Worm (Caenorhabditis elegans) whole organism, L1 larva: ENCODE results near the gene F58B4.5.

ENCODE experiments used
- C04F5.9 ChIP-seq: sonication (generic microtip); optimal IDR thresholded peaks from 2 replicates; lab custom pipeline; 2016; ENCODE audit warnings: missing genetic modification characterization, missing compliant biosample characterization
- C16A3.4 ChIP-seq: fragments of 150-350 bp; optimal IDR thresholded peaks from 2 replicates; lab custom pipeline; 2014; ENCODE audit warnings: missing biosample characterization, missing genetic modification characterization
- C34B4.2 ChIP-seq: sonication (generic microtip); optimal IDR thresholded peaks from 2 replicates; lab custom pipeline; 2017; ENCODE audit warnings: mild to moderate bottlenecking, missing genetic modification characterization, missing compliant biosample characterization
- blmp-1 ChIP-seq: fragments of 150-350 bp; optimal IDR thresholded peaks from 2 replicates; lab custom pipeline; 2014; ENCODE audit warnings: missing biosample characterization, missing genetic modification characterization
- ceh-63 ChIP-seq: fragments of 200-800 bp; sonication (Bioruptor generic); optimal IDR thresholded peaks from 2 replicates; lab custom pipeline; 2018; ENCODE audit warnings: mild to moderate bottlenecking, missing genetic modification characterization, missing compliant biosample characterization
- ceh-8 ChIP-seq: fragments of 200-800 bp; sonication (Bioruptor generic); optimal IDR thresholded peaks from 2 replicates; lab custom pipeline; 2018; ENCODE audit warnings: mild to moderate bottlenecking, missing genetic modification characterization, moderate library complexity, missing compliant biosample characterization
- ceh-82 ChIP-seq, 3 experiments: fragments of 150-350 bp in 1 of 3; sonication (generic microtip) in 2 of 3; optimal IDR thresholded peaks; 2 replicates each; lab custom pipeline; 2014 to 2017; ENCODE audit warnings: missing biosample characterization in 3 of 3, missing genetic modification characterization in 3 of 3
- ceh-88 ChIP-seq: fragments of 200-800 bp; sonication (Bioruptor generic); IDR thresholded peaks from 2 replicates; pipeline ENCODE4 v1.3.6; 2022; ENCODE audit warnings: missing genetic modification characterization, missing compliant biosample characterization
- dpl-1 ChIP-seq, 3 experiments: fragments of 150-350 bp in 2 of 3; sonication (generic microtip) in 1 of 3; optimal IDR thresholded peaks; 2 replicates each; lab custom pipeline; 2014 to 2017; ENCODE audit warnings: missing biosample characterization in 3 of 3, missing genetic modification characterization in 3 of 3, missing genetic modification reagents in 3 of 3
- efl-1 ChIP-seq, 4 experiments: fragments of 150-350 bp; optimal IDR thresholded peaks in 3 of 4; peaks in 1 of 4; 1 replicate in 1 of 4; 2 replicates in 3 of 4; lab custom pipeline; 2014; ENCODE audit warnings: missing biosample characterization in 2 of 4, missing genetic modification characterization in 2 of 4, missing genetic modification reagents in 2 of 4
- egl-27 ChIP-seq, 2 experiments: fragments of 150-350 bp in 1 of 2; sonication (generic microtip); optimal IDR thresholded peaks; 3 replicates each; lab custom pipeline; 2017 to 2018; ENCODE audit warnings: missing biosample characterization in 2 of 2, missing genetic modification characterization in 2 of 2, missing genetic modification reagents in 2 of 2
- elt-3 ChIP-seq, 6 experiments: fragments of 150-350 bp in 1 of 6; sonication (generic microtip); optimal IDR thresholded peaks; 2 replicates each; lab custom pipeline; 2017 to 2018; ENCODE audit warnings: missing biosample characterization in 6 of 6, missing genetic modification characterization in 6 of 6, inconsistent platforms in 1 of 6
- ets-5 ChIP-seq: fragments of 200-800 bp; sonication (Bioruptor generic); IDR thresholded peaks from 2 replicates; pipeline ENCODE4 v1.3.6; 2022; ENCODE audit warnings: missing genetic modification characterization, missing compliant biosample characterization
- fkh-10 ChIP-seq: sonication (generic microtip); optimal IDR thresholded peaks from 2 replicates; lab custom pipeline; 2017; ENCODE audit warnings: missing biosample characterization, missing genetic modification reagents, missing genetic modification characterization
- fkh-4 ChIP-seq: sonication (generic microtip); optimal IDR thresholded peaks from 2 replicates; lab custom pipeline; 2016; ENCODE audit warnings: missing compliant biosample characterization, missing genetic modification characterization, borderline replicate concordance
- fkh-8 ChIP-seq: sonication (generic microtip); optimal IDR thresholded peaks from 2 replicates; lab custom pipeline; 2016; ENCODE audit warnings: mild to moderate bottlenecking, missing genetic modification characterization, missing compliant biosample characterization
- hlh-17 ChIP-seq: fragments of 200-800 bp; sonication (Bioruptor generic); optimal IDR thresholded peaks from 2 replicates; lab custom pipeline; 2018; ENCODE audit warnings: missing genetic modification characterization, mild to moderate bottlenecking, missing compliant biosample characterization, moderate library complexity, borderline replicate concordance
- hlh-4 ChIP-seq: sonication (generic microtip); optimal IDR thresholded peaks from 2 replicates; lab custom pipeline; 2016; ENCODE audit warnings: mild to moderate bottlenecking, missing genetic modification characterization, missing compliant biosample characterization
- hpl-2 ChIP-seq: fragments of 150-350 bp; optimal IDR thresholded peaks from 2 replicates; lab custom pipeline; 2014; ENCODE audit warnings: missing biosample characterization, missing genetic modification reagents, missing genetic modification characterization
- irx-1 ChIP-seq: sonication (generic microtip); optimal IDR thresholded peaks from 2 replicates; lab custom pipeline; 2016; ENCODE audit warnings: missing genetic modification characterization, missing compliant biosample characterization
- isw-1 ChIP-seq: fragments of 200-800 bp; sonication (Bioruptor generic); IDR thresholded peaks from 2 replicates; pipeline ENCODE4 v1.3.6; 2022; ENCODE audit warnings: missing genetic modification characterization, missing compliant biosample characterization
- jun-1 ChIP-seq: fragments of 150-350 bp; optimal IDR thresholded peaks from 2 replicates; lab custom pipeline; 2014; ENCODE audit warnings: missing biosample characterization, missing genetic modification reagents, missing genetic modification characterization
- lin-14 ChIP-seq: fragments of 200-800 bp; sonication (Bioruptor generic); optimal IDR thresholded peaks from 2 replicates; lab custom pipeline; 2018; ENCODE audit warnings: mild to moderate bottlenecking, missing genetic modification characterization, moderate library complexity, missing compliant biosample characterization
- lin-35 ChIP-seq, 2 experiments: fragments of 150-350 bp; optimal IDR thresholded peaks; 2 replicates each; lab custom pipeline; 2014; ENCODE audit warnings: missing biosample characterization in 2 of 2, missing genetic modification characterization in 2 of 2, missing genetic modification reagents in 2 of 2
- lir-3 ChIP-seq: sonication (generic microtip); optimal IDR thresholded peaks from 2 replicates; lab custom pipeline; 2016; ENCODE audit warnings: mild to moderate bottlenecking, missing genetic modification characterization, moderate library complexity, missing compliant biosample characterization; ENCODE audit not compliant: poor library complexity
- lsy-2 ChIP-seq, 2 experiments: fragments of 150-350 bp; optimal IDR thresholded peaks; 2 replicates each; lab custom pipeline; 2014; ENCODE audit warnings: missing biosample characterization in 2 of 2, missing genetic modification characterization in 2 of 2
- mab-9 ChIP-seq: fragments of 200-800 bp; sonication (Bioruptor generic); IDR thresholded peaks from 2 replicates; pipeline ENCODE4 v1.3.6; 2022; ENCODE audit warnings: missing genetic modification reagents, missing genetic modification characterization, missing compliant biosample characterization
- mdl-1 ChIP-seq, 2 experiments: fragments of 150-350 bp; optimal IDR thresholded peaks; 2 replicates each; lab custom pipeline; 2014 to 2017; ENCODE audit warnings: missing biosample characterization in 2 of 2, missing genetic modification characterization in 2 of 2, inconsistent platforms in 1 of 2
- nhr-12 ChIP-seq: sonication (generic microtip); optimal IDR thresholded peaks from 2 replicates; lab custom pipeline; 2017; ENCODE audit warnings: missing biosample characterization, missing genetic modification characterization
- nhr-19 ChIP-seq: fragments of 200-800 bp; sonication (Bioruptor generic); conservative IDR thresholded peaks from 2 replicates; pipeline ENCODE4 v1.3.6; 2022; ENCODE audit warnings: missing genetic modification characterization, missing compliant biosample characterization
- nhr-20 ChIP-seq: sonication (generic microtip); optimal IDR thresholded peaks from 2 replicates; lab custom pipeline; 2016; ENCODE audit warnings: mild to moderate bottlenecking, missing genetic modification characterization, missing compliant biosample characterization
- nhr-237 ChIP-seq: fragments of 150-350 bp; optimal IDR thresholded peaks from 2 replicates; lab custom pipeline; 2014; ENCODE audit warnings: missing biosample characterization, missing genetic modification characterization
- nhr-47 ChIP-seq: sonication (generic microtip); optimal IDR thresholded peaks from 2 replicates; lab custom pipeline; 2016; ENCODE audit warnings: mild to moderate bottlenecking, missing genetic modification characterization, moderate library complexity, missing compliant biosample characterization
- nhr-71 ChIP-seq: sonication (generic microtip); optimal IDR thresholded peaks from 2 replicates; lab custom pipeline; 2016; ENCODE audit warnings: mild to moderate bottlenecking, missing genetic modification characterization, moderate library complexity, missing compliant biosample characterization
- nhr-76 ChIP-seq: sonication (generic microtip); optimal IDR thresholded peaks from 2 replicates; lab custom pipeline; 2017; ENCODE audit warnings: missing biosample characterization, missing genetic modification characterization
- nhr-77 ChIP-seq: fragments of 150-350 bp; optimal IDR thresholded peaks from 2 replicates; lab custom pipeline; 2014; ENCODE audit warnings: missing biosample characterization, missing genetic modification characterization
- nhr-84 ChIP-seq: sonication (generic microtip); optimal IDR thresholded peaks from 2 replicates; lab custom pipeline; 2017; ENCODE audit warnings: missing biosample characterization, missing genetic modification characterization
- nhr-85 ChIP-seq: sonication (generic microtip); peaks from one replicate; lab custom pipeline; 2016; ENCODE audit warnings: missing genetic modification characterization, inconsistent platforms, missing compliant biosample characterization
- pag-3 ChIP-seq: sonication (generic microtip); optimal IDR thresholded peaks from 2 replicates; lab custom pipeline; 2017; ENCODE audit warnings: missing genetic modification characterization, mild to moderate bottlenecking, missing compliant biosample characterization, antibody characterized with exemption, borderline replicate concordance; ENCODE audit not compliant: insufficient read depth
- pax-3 ChIP-seq: fragments of 200-800 bp; sonication (Bioruptor generic); optimal IDR thresholded peaks from 2 replicates; lab custom pipeline; 2018; ENCODE audit warnings: mild to moderate bottlenecking, missing genetic modification characterization, moderate library complexity, missing compliant biosample characterization
- skn-1 ChIP-seq: fragments of 150-350 bp; optimal IDR thresholded peaks from 2 replicates; lab custom pipeline; 2014; ENCODE audit warnings: missing biosample characterization, missing genetic modification characterization
- snu-23 ChIP-seq: sonication (generic microtip); optimal IDR thresholded peaks from 2 replicates; lab custom pipeline; 2016; ENCODE audit warnings: missing genetic modification characterization, missing compliant biosample characterization
- swsn-7 ChIP-seq: sonication (generic microtip); optimal IDR thresholded peaks from 2 replicates; lab custom pipeline; 2016; ENCODE audit warnings: missing genetic modification characterization, missing compliant biosample characterization
- tbx-2 ChIP-seq: sonication (generic microtip); optimal IDR thresholded peaks from 2 replicates; lab custom pipeline; 2016; ENCODE audit warnings: missing genetic modification characterization, missing compliant biosample characterization
- unc-130 ChIP-seq: fragments of 150-350 bp; optimal IDR thresholded peaks from 2 replicates; lab custom pipeline; 2017; ENCODE audit warnings: missing biosample characterization, missing genetic modification characterization, inconsistent platforms
- unc-30 ChIP-seq: sonication (generic microtip); optimal IDR thresholded peaks from 2 replicates; lab custom pipeline; 2017; ENCODE audit warnings: missing biosample characterization, missing genetic modification characterization
- unc-62 ChIP-seq: fragments of 150-350 bp; optimal IDR thresholded peaks from 2 replicates; lab custom pipeline; 2014; ENCODE audit warnings: missing biosample characterization, missing genetic modification reagents, missing genetic modification characterization
- unc-86 ChIP-seq: sonication (generic microtip); optimal IDR thresholded peaks from 2 replicates; lab custom pipeline; 2016; ENCODE audit warnings: missing genetic modification characterization, missing compliant biosample characterization
- zag-1 ChIP-seq: fragments of 150-350 bp; optimal IDR thresholded peaks from 2 replicates; lab custom pipeline; 2014; ENCODE audit warnings: missing biosample characterization, missing genetic modification characterization
- zip-4 ChIP-seq: fragments of 200-800 bp; sonication (Bioruptor generic); optimal IDR thresholded peaks from 2 replicates; lab custom pipeline; 2018; ENCODE audit warnings: mild to moderate bottlenecking, missing genetic modification characterization, moderate library complexity, missing compliant biosample characterization
- ztf-4 ChIP-seq: fragments of 150-350 bp; optimal IDR thresholded peaks from 2 replicates; lab custom pipeline; 2014; ENCODE audit warnings: missing biosample characterization, missing genetic modification characterization

The F58B4.5 gene

ce11 chrV:10961448-10961870 is 29.0 kb downstream of the F58B4.5 start:
- TF ChIP-seq elt-3 (tag; optimal IDR thresholded peaks at IDR 0.05; lab: Kevin White, UChicago) (no peak), mdl-1 (tag; optimal IDR thresholded peaks at IDR 0.05; lab: Kevin White, UChicago) (peak in 1 of 2 experiments; percentile 53), nhr-237 (no peak), hpl-2 (GFP tag; lab: Kevin White, UChicago) (no peak), unc-30 (tag; lab: Kevin White, UChicago) (no peak), pax-3 (tag; lab: Kevin White, UChicago) (no peak), zag-1 (tag; lab: Kevin White, UChicago) (no peak), unc-130 (no peak), fkh-8 (tag; lab: Kevin White, UChicago) (peak; percentile 69), blmp-1 (tag; lab: Kevin White, UChicago) (peak; percentile 73), nhr-12 (tag; lab: Kevin White, UChicago) (no peak), C16A3.4 (tag; lab: Kevin White, UChicago) (peak; percentile 50), ceh-63 (GFP tag; lab: Kevin White, UChicago) (no peak), dpl-1 (GFP tag; optimal IDR thresholded peaks at IDR 0.05; lab: Kevin White, UChicago) (peak in 2 of 3 experiments; percentile 23 to 42), hlh-17 (GFP tag; lab: Kevin White, UChicago) (no peak), fkh-10 (GFP tag; lab: Kevin White, UChicago) (peak; percentile 63), jun-1 (peak; percentile 15), isw-1 (peak; percentile 44), unc-62 (no peak), nhr-77 (peak; percentile 48), C34B4.2 (tag; lab: Kevin White, UChicago) (no peak), nhr-76 (tag; lab: Kevin White, UChicago) (no peak), unc-86 (tag; lab: Kevin White, UChicago) (peak; percentile 78), lin-35 (GFP tag; optimal IDR thresholded peaks at IDR 0.05; lab: Kevin White, UChicago) (peak; percentile 62 to 64), ets-5 (GFP tag; lab: Robert Waterston, UW) (no peak), nhr-84 (tag; lab: Kevin White, UChicago) (no peak), fkh-4 (tag; lab: Kevin White, UChicago) (peak; percentile 68), snu-23 (GFP tag; lab: Kevin White, UChicago) (peak; percentile 85), pag-3 (tag; lab: Kevin White, UChicago) (peak; percentile 5), ceh-8 (GFP tag; lab: Kevin White, UChicago) (peak; percentile 74), nhr-47 (peak; percentile 73), swsn-7 (tag; lab: Kevin White, UChicago) (peak; percentile 77), nhr-85 (tag; lab: Kevin White, UChicago) (peak; percentile 70), ceh-88 (no peak), ztf-4 (tag; lab: Kevin White, UChicago) (peak; percentile 61), zip-4 (GFP tag; lab: Kevin White, UChicago) (peak; percentile 18), skn-1 (tag; lab: Kevin White, UChicago) (peak; percentile 37), irx-1 (tag; lab: Kevin White, UChicago) (peak; percentile 72), C04F5.9 (tag; lab: Kevin White, UChicago) (no peak), hlh-4 (tag; lab: Kevin White, UChicago) (no peak), nhr-20 (tag; lab: Kevin White, UChicago) (peak; percentile 69), nhr-71 (tag; lab: Kevin White, UChicago) (peak; percentile 92), lsy-2 (tag; optimal IDR thresholded peaks at IDR 0.05; lab: Kevin White, UChicago) (peak; percentile 46 to 61), lin-14 (GFP tag; lab: Kevin White, UChicago) (peak; percentile 96), egl-27 (tag; optimal IDR thresholded peaks at IDR 0.05; lab: Kevin White, UChicago) (peak in 1 of 2 experiments; percentile 44), nhr-19 (GFP tag; lab: Robert Waterston, UW) (peak; percentile 99), efl-1 (optimal IDR thresholded peaks at IDR 0.05; lab: Kevin White, UChicago) (peak; percentile 26 to 49), efl-1 (GFP tag; optimal IDR thresholded peaks at IDR 0.05 in 1 of 2; lab: Kevin White, UChicago) (peak; percentile 22 to 94), lir-3 (tag; lab: Kevin White, UChicago) (peak; percentile 59), ceh-82 (tag; optimal IDR thresholded peaks at IDR 0.05; lab: Kevin White, UChicago) (peak in 1 of 3 experiments; percentile 25), mab-9 (GFP tag; lab: Robert Waterston, UW) (0 out of 2 replicates have a peak, but pooled peaks have one; percentile 37), tbx-2 (peak; percentile 81)
